Fruit fly (Drosophila melanogaster) whole organism, adult: ENCODE data around the gene bmm.

Experiments
- CG11617 ChIP-seq: fragments of 200-800 bp; sonication (Bioruptor generic); optimal IDR thresholded peaks from 2 replicates; lab custom pipeline; 2017; ENCODE audit warnings: mild to moderate bottlenecking, missing biosample characterization, missing genetic modification reagents, missing genetic modification characterization
- CG12768 ChIP-seq: fragments of 200-800 bp; sonication (Bioruptor generic); optimal IDR thresholded peaks from 2 replicates; lab custom pipeline; 2017; ENCODE audit warnings: missing biosample characterization, missing genetic modification characterization, mild to moderate bottlenecking, moderate library complexity, missing genetic modification reagents
- CG14711 ChIP-seq: fragments of 200-800 bp; sonication (Bioruptor generic); optimal IDR thresholded peaks from 2 replicates; lab custom pipeline; 2018; ENCODE audit warnings: missing biosample characterization, mild to moderate bottlenecking, missing genetic modification characterization, moderate library complexity
- CG1620 ChIP-seq: fragments of 200-800 bp; sonication (Bioruptor generic); optimal IDR thresholded peaks from 2 replicates; lab custom pipeline; 2016; ENCODE audit warnings: missing biosample characterization, missing genetic modification characterization
- CG33017 ChIP-seq: fragments of 200-800 bp; sonication (Bioruptor generic); optimal IDR thresholded peaks from 2 replicates; lab custom pipeline; 2018; ENCODE audit warnings: missing biosample characterization, mild to moderate bottlenecking, missing genetic modification characterization, moderate library complexity
- CG5204 ChIP-seq: fragments of 200-800 bp; sonication (Bioruptor generic); optimal IDR thresholded peaks from 2 replicates; lab custom pipeline; 2016; ENCODE audit warnings: missing biosample characterization, missing genetic modification characterization
- CG7045 ChIP-seq: fragments of 200-800 bp; sonication (Bioruptor generic); optimal IDR thresholded peaks from 2 replicates; lab custom pipeline; 2017; ENCODE audit warnings: missing biosample characterization, mild to moderate bottlenecking, missing genetic modification characterization
- CG7101 ChIP-seq: fragments of 200-800 bp; sonication (Bioruptor generic); optimal IDR thresholded peaks from 2 replicates; lab custom pipeline; 2018; ENCODE audit warnings: missing biosample characterization, mild to moderate bottlenecking, missing genetic modification characterization, moderate library complexity
- Clk ChIP-seq: fragments of 200-800 bp; sonication (Bioruptor generic); optimal IDR thresholded peaks from 2 replicates; lab custom pipeline; 2017; ENCODE audit warnings: missing biosample characterization, missing genetic modification characterization
- Crg-1 ChIP-seq: fragments of 200-800 bp; sonication (Bioruptor generic); optimal IDR thresholded peaks from 2 replicates; lab custom pipeline; 2016; ENCODE audit warnings: missing biosample characterization, missing genetic modification characterization
- Hr96 ChIP-seq: fragments of 200-800 bp; sonication (Bioruptor generic); optimal IDR thresholded peaks from 2 replicates; lab custom pipeline; 2016; ENCODE audit warnings: missing biosample characterization, missing genetic modification characterization
- Mnt ChIP-seq: fragments of 200-800 bp; sonication (Bioruptor generic); optimal IDR thresholded peaks from 2 replicates; lab custom pipeline; 2016; ENCODE audit warnings: missing biosample characterization, mild to moderate bottlenecking, missing genetic modification characterization
- bab1 ChIP-seq: fragments of 200-800 bp; sonication (Bioruptor generic); optimal IDR thresholded peaks from 3 replicates; lab custom pipeline; 2019; ENCODE audit warnings: missing biosample characterization, mild to moderate bottlenecking, missing genetic modification characterization, moderate library complexity
- cic ChIP-seq: fragments of 200-800 bp; sonication (Bioruptor generic); optimal IDR thresholded peaks from 2 replicates; lab custom pipeline; 2017; ENCODE audit warnings: missing biosample characterization, mild to moderate bottlenecking, missing genetic modification characterization, moderate library complexity
- cnc ChIP-seq, 2 experiments: fragments of >200 bp; optimal IDR thresholded peaks; 2 replicates each; lab custom pipeline; 2017
- kay ChIP-seq: fragments of 200-800 bp; sonication (Bioruptor generic); peaks from one replicate; lab custom pipeline; 2016; ENCODE audit warnings: missing biosample characterization, missing genetic modification characterization, borderline replicate concordance
- ovo ChIP-seq: fragments of 200-800 bp; sonication (Bioruptor generic); optimal IDR thresholded peaks from 2 replicates; lab custom pipeline; 2016; ENCODE audit warnings: missing biosample characterization, missing genetic modification characterization
- pad ChIP-seq: fragments of 200-800 bp; sonication (Bioruptor generic); optimal IDR thresholded peaks from 3 replicates; lab custom pipeline; 2017; ENCODE audit warnings: missing biosample characterization, missing genetic modification characterization, mild to moderate bottlenecking, moderate library complexity, missing genetic modification reagents
- tj ChIP-seq: fragments of 200-800 bp; sonication (Bioruptor generic); optimal IDR thresholded peaks from 3 replicates; lab custom pipeline; 2017; ENCODE audit warnings: missing biosample characterization, mild to moderate bottlenecking, missing genetic modification characterization, moderate library complexity
- toe ChIP-seq: fragments of 200-800 bp; sonication (Bioruptor generic); optimal IDR thresholded peaks from 2 replicates; lab custom pipeline; 2016; ENCODE audit warnings: missing biosample characterization, missing genetic modification characterization

The bmm gene

DNA sequence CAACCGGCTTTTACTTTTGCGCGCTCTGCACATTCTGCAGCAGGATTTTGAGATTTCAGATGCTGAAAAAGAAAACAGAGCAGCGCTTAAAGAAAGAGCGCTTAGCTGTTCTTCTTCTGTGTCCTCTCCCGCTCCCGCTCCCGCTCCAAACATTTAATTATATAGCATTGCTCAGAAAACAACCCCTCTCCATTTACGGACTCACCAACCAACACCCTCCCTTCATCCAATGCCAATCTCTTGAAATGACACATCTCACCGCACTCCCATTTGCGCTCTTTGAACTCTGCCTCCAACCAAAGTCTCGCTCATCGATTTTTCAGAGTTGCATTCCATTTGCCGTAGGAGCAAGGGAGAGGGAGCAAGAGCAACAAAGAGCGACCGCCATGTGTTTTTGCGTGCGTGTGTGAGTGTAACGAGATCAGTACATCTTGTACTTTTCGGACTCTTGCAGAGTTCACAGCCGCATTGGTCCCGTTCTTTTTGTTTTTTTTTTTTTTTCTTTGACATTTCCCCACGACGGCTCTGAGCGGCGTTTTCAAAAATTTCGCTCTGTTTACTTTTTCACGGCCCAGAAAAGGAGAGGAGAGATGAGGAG lies 31.1 kb downstream of the bmm start:
- TF ChIP-seq Crg-1 (GFP tag; lab: Kevin White, UChicago) (peak; percentile 2), tj (GFP tag; lab: Kevin White, UChicago) (peak; percentile 54), pad (GFP tag; lab: Kevin White, UChicago) (peak; percentile 94), cic (GFP tag; lab: Kevin White, UChicago) (peak; percentile 2), CG12768 (GFP tag; lab: Kevin White, UChicago) (peak; percentile 88), ovo (GFP tag; lab: Kevin White, UChicago) (peak; percentile 32), CG7101 (tag; lab: Kevin White, UChicago) (no peak), Clk (GFP tag; lab: Kevin White, UChicago) (peak; percentile 30), kay (no peak), Mnt (GFP tag; lab: Kevin White, UChicago) (peak; percentile 82)

DNA sequence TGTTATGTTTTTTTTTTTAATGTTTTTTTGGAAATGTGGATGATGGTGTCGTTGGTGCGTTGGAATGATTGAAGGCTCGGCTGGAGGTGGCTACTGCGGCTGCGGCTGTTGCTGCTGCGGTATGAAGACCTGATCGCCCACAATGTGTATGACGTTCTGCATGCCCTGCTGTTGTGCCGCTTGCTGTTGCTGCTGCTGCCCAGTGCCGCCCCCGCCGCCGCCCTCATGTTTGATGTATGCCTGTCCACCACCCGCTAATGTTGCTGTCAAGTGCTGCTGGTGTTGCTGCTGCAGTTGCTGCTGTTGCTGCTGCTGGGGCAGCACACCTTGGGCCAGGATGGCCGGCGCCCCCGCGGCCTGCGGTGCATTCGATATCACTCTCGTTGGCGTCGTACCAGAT lies 33.4 kb downstream of the bmm start:
- TF ChIP-seq pad (GFP tag; lab: Kevin White, UChicago) (no peak), CG12768 (GFP tag; lab: Kevin White, UChicago) (no peak), CG7045 (GFP tag; lab: Kevin White, UChicago) (no peak), Crg-1 (GFP tag; lab: Kevin White, UChicago) (no peak), CG11617 (GFP tag; lab: Kevin White, UChicago) (no peak), CG1620 (GFP tag; lab: Kevin White, UChicago) (no peak), CG5204 (no peak), tj (GFP tag; lab: Kevin White, UChicago) (no peak), bab1 (no peak), CG7101 (tag; lab: Kevin White, UChicago) (no peak), Clk (GFP tag; lab: Kevin White, UChicago) (no peak), cic (GFP tag; lab: Kevin White, UChicago) (no peak), toe (GFP tag; lab: Kevin White, UChicago) (no peak), CG14711 (tag; lab: Kevin White, UChicago) (no peak)

DNA sequence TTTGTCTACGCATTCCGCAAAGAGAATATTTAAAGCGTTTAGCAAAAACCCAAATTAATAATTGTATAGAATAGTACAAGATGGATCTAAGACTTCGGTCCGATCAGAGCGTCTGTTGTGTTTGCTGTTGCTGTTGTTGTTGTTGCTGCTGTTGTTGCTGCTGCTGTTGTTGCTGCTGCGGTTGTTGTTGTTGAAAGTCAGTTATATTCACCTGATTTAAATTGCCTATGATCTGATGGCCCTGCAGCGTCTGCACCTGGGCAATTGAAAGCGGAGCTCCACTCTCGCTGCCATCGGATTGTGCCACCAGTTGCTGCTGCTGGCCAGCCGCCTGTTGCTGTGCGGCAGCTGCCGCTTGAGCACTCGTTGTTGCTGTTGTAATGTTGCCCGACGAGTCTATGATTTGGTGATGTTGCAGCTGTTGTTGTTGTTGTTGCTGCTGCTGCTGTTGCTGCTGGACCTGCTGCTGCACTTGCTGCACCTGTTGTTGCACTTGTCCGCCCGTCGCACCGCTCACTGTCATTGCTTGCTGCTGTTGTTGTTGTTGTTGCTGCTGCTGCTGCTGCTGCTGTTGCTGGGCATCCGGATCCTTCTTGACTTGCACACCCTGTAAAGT lies 35.0 kb downstream of the bmm start:
- TF ChIP-seq cnc (optimal IDR thresholded peaks at IDR 0.05; lab: Kevin White, UChicago) (no peak), kay (no peak), CG11617 (GFP tag; lab: Kevin White, UChicago) (no peak), cic (GFP tag; lab: Kevin White, UChicago) (no peak), CG14711 (tag; lab: Kevin White, UChicago) (no peak), CG33017 (no peak), Mnt (GFP tag; lab: Kevin White, UChicago) (no peak), tj (GFP tag; lab: Kevin White, UChicago) (no peak), pad (GFP tag; lab: Kevin White, UChicago) (no peak), ovo (GFP tag; lab: Kevin White, UChicago) (no peak)

DNA sequence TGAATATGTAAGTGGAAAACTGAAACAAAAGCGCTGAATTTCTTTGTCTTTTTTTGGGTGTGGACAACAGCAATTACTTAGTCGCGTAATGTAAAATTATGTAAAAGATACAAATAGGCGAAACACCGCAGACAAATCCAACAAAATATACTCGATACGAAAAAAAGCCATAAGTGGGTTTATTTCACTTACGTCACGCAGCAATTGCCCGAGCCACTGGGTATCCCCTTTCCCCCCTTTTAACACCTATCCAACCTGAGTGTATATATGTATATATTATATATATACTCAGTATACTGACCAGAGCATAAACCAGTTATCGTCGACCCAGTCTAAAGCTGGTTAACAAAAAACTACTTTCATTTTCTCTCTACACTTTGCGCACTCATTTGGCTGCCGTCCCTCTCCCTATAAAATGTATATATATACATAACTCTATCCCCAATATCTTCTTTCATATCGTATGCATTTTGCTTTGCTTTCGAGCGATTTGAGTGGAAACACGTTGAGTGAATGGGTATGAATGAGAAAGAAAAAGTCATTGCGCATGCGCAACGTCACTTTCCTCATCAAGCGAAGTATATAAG lies 43.0 kb downstream of the bmm start:
- no peak for TF ChIP-seq kay
- no peak for TF ChIP-seq pad (GFP tag; lab: Kevin White, UChicago)
- TF ChIP-seq CG1620 (GFP tag; lab: Kevin White, UChicago), result no peak
- no peak for TF ChIP-seq CG12768 (GFP tag; lab: Kevin White, UChicago)
- no peak for TF ChIP-seq CG33017
- TF ChIP-seq cnc (optimal IDR thresholded peaks at IDR 0.05; lab: Kevin White, UChicago), result no peak
- no peak for TF ChIP-seq Clk (GFP tag; lab: Kevin White, UChicago)
- no peak for TF ChIP-seq tj (GFP tag; lab: Kevin White, UChicago)
- no peak for TF ChIP-seq CG11617 (GFP tag; lab: Kevin White, UChicago)
- no peak for TF ChIP-seq bab1
- TF ChIP-seq Crg-1 (GFP tag; lab: Kevin White, UChicago), result no peak
- TF ChIP-seq CG7101 (tag; lab: Kevin White, UChicago), result no peak
- TF ChIP-seq CG14711 (tag; lab: Kevin White, UChicago), result no peak
- no peak for TF ChIP-seq toe (GFP tag; lab: Kevin White, UChicago)

DNA sequence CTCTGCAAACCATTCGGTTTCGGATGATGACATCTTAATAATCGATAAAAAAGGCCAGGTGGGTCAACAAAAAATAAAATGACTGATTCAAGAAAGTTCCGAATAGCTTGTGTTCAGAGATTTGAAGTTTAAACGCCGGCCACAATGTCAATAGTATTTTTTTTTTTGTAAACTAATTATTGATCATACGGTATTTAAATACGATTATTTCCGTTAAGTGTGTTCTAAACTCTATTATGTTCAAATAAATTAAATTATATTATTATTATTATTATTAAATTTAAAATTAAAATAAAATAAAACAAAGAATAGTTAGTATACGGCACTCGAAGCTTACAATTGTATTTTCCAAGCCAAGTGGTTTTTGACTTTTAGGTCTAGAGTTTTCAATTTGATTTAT lies 52.8 kb downstream of the bmm start, which contains the start of gene CG13471:
TSS of gene CG13471 (minus strand) at position 101 of the 400 bp plus-strand sequence.
- TF ChIP-seq CG12768 (GFP tag; lab: Kevin White, UChicago) (no peak), CG5204 (no peak), CG14711 (tag; lab: Kevin White, UChicago) (no peak), Hr96 (GFP tag; lab: Kevin White, UChicago) (no peak), cnc (optimal IDR thresholded peaks at IDR 0.05; lab: Kevin White, UChicago) (no peak), Crg-1 (GFP tag; lab: Kevin White, UChicago) (no peak), CG7101 (tag; lab: Kevin White, UChicago) (no peak), cic (GFP tag; lab: Kevin White, UChicago) (no peak), ovo (GFP tag; lab: Kevin White, UChicago) (no peak), CG11617 (GFP tag; lab: Kevin White, UChicago) (no peak), CG1620 (GFP tag; lab: Kevin White, UChicago) (no peak), CG33017 (no peak), tj (GFP tag; lab: Kevin White, UChicago) (no peak), kay (no peak), pad (GFP tag; lab: Kevin White, UChicago) (no peak)
